Fruit fly (Drosophila melanogaster): ENCODE data around the gene CG7953.

CG7953 gene

DNA sequence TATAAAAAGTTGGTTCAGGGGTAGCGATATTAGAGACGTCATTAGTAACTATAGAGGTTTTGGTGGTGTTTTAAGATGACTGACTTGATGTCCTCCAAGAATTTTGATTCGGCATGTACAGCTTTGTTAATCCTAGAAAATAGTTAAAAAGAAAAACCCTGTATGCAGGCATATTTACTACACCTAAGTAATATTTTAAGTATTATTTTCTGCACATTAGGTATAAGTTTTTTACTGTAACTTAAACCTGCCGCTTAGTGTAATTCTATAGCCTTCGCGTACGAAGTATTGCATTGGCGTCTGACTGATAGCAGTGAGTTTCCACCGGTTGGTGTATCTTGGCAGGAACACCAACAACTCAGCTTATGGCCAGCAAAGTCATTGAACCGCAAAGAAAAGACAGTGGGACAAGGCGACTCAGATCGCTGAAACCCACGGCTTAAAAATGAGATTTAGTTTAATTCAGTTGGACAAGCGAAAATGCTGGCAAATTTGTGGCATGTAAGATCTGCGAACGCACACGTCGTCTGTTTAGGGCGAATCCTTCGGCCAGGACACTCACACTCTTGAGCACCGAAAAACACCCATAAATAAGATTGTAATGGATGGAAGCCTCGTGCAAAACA, 37.1 kb downstream of the CG7953 start (continued):
- peak; percentile 24 for TF ChIP-seq Hr39 (GFP tag; optimal IDR thresholded peaks at IDR 0.05)
- TF ChIP-seq Met (GFP tag; optimal IDR thresholded peaks at IDR 0.05): peak; percentile 58
- peak; percentile 37 for TF ChIP-seq fd59A (GFP tag; optimal IDR thresholded peaks at IDR 0.05)
- TF ChIP-seq CG6163 (GFP tag; IDR thresholded peaks at IDR 0.05): 0 out of 3 replicates have a peak, but pooled peaks have one; percentile 6
- TF ChIP-seq salr (GFP tag; optimal IDR thresholded peaks at IDR 0.05): peak in 1 of 2 experiments; percentile 5
- peak; percentile 36 for TF ChIP-seq CG6792 (GFP tag; optimal IDR thresholded peaks at IDR 0.05)
- peak; percentile 13 for TF ChIP-seq CG8319 (GFP tag; optimal IDR thresholded peaks at IDR 0.05)
- peak; percentile 15 for TF ChIP-seq Ets96B (tag; optimal IDR thresholded peaks at IDR 0.05)
- TF ChIP-seq pdm3 (GFP tag; optimal IDR thresholded peaks at IDR 0.05): peak; percentile 2
- peak; percentile 1 to 57 for TF ChIP-seq ss (GFP tag; optimal IDR thresholded peaks at IDR 0.05)
- TF ChIP-seq CG8632 (GFP tag; optimal IDR thresholded peaks at IDR 0.05): peak; percentile 15
- TF ChIP-seq spab (GFP tag; optimal IDR thresholded peaks at IDR 0.05): peak; percentile 30
- TF ChIP-seq CG15336 (GFP tag; IDR thresholded peaks at IDR 0.05): 0 out of 2 replicates have a peak, but pooled peaks have one; percentile 7
- TF ChIP-seq Eip75B (GFP tag; optimal IDR thresholded peaks at IDR 0.05): no peak
- TF ChIP-seq achi (GFP tag; optimal IDR thresholded peaks at IDR 0.05): no peak
- peak; percentile 88 for TF ChIP-seq svp (GFP tag)
- peak; percentile 17 for TF ChIP-seq Ets21C (GFP tag; optimal IDR thresholded peaks at IDR 0.05)
- TF ChIP-seq Hr38 (GFP tag; optimal IDR thresholded peaks at IDR 0.05): no peak
- TF ChIP-seq Sox14 (GFP tag; optimal IDR thresholded peaks at IDR 0.05): no peak
- peak; percentile 33 for TF ChIP-seq CG34406 (GFP tag; optimal IDR thresholded peaks at IDR 0.05)
- TF ChIP-seq CG11902 (GFP tag; optimal IDR thresholded peaks at IDR 0.05): no peak
- TF ChIP-seq net (GFP tag; optimal IDR thresholded peaks at IDR 0.05): no peak
- TF ChIP-seq CG6854 (GFP tag; optimal IDR thresholded peaks at IDR 0.05): no peak

dm6 chr2L:13886326-13887073, 38.8 kb downstream of the CG7953 start:
- no peak for TF ChIP-seq CG11762 (GFP tag; optimal IDR thresholded peaks at IDR 0.05; ENCODE audit: insufficient read depth)
- TF ChIP-seq Sox15 (GFP tag; optimal IDR thresholded peaks at IDR 0.05): no peak
- TF ChIP-seq ss (GFP tag; optimal IDR thresholded peaks at IDR 0.05): peak in 1 of 2 experiments; percentile 5
- TF ChIP-seq CG1621 (tag; optimal IDR thresholded peaks at IDR 0.05): no peak
- TF ChIP-seq Eip75B (GFP tag; optimal IDR thresholded peaks at IDR 0.05): no peak
- no peak for TF ChIP-seq CG31627 (GFP tag; optimal IDR thresholded peaks at IDR 0.05)
- TF ChIP-seq Hr39 (GFP tag; optimal IDR thresholded peaks at IDR 0.05): no peak
- TF ChIP-seq CG7368 (GFP tag; optimal IDR thresholded peaks at IDR 0.05): no peak
- TF ChIP-seq topi (GFP tag; optimal IDR thresholded peaks at IDR 0.05): peak; percentile 1
- TF ChIP-seq Met (GFP tag; optimal IDR thresholded peaks at IDR 0.05): no peak
- TF ChIP-seq Ets96B (tag; optimal IDR thresholded peaks at IDR 0.05): no peak
- TF ChIP-seq CG15336 (GFP tag; IDR thresholded peaks at IDR 0.05): no peak
- no peak for TF ChIP-seq Gug (GFP tag; IDR thresholded peaks at IDR 0.05)
- TF ChIP-seq esn (GFP tag; optimal IDR thresholded peaks at IDR 0.05): no peak
- TF ChIP-seq CG34406 (GFP tag; optimal IDR thresholded peaks at IDR 0.05): no peak
- TF ChIP-seq acj6 (GFP tag; optimal IDR thresholded peaks at IDR 0.05): no peak
- TF ChIP-seq CG4318 (GFP tag; optimal IDR thresholded peaks at IDR 0.05): no peak
- TF ChIP-seq Sox14 (GFP tag; optimal IDR thresholded peaks at IDR 0.05): no peak
- no peak for TF ChIP-seq CG9139 (GFP tag; optimal IDR thresholded peaks at IDR 0.05)
- TF ChIP-seq Eip78C (GFP tag): peak; percentile 20
- TF ChIP-seq CG6854 (GFP tag; optimal IDR thresholded peaks at IDR 0.05): peak; percentile 58
- no peak for TF ChIP-seq lz (GFP tag; optimal IDR thresholded peaks at IDR 0.05)
- TF ChIP-seq Sox102F (GFP tag; optimal IDR thresholded peaks at IDR 0.05): no peak
- TF ChIP-seq CG16779 (tag; optimal IDR thresholded peaks at IDR 0.05): no peak
- no peak for TF ChIP-seq achi (GFP tag; optimal IDR thresholded peaks at IDR 0.05)
- no peak for TF ChIP-seq salr (GFP tag; optimal IDR thresholded peaks at IDR 0.05)
- TF ChIP-seq pdm3 (GFP tag; optimal IDR thresholded peaks at IDR 0.05): no peak
- peak; percentile 15 for TF ChIP-seq CG6808 (GFP tag; optimal IDR thresholded peaks at IDR 0.05)
- TF ChIP-seq CG6163 (GFP tag; IDR thresholded peaks at IDR 0.05): no peak
- no peak for TF ChIP-seq CG3032 (tag; optimal IDR thresholded peaks at IDR 0.05)
- TF ChIP-seq CG8319 (GFP tag; optimal IDR thresholded peaks at IDR 0.05): no peak
- no peak for TF ChIP-seq dsx (GFP tag; optimal IDR thresholded peaks at IDR 0.05; ENCODE audit: poor library complexity, severe bottlenecking)
- no peak for TF ChIP-seq CG11902 (GFP tag; optimal IDR thresholded peaks at IDR 0.05)
- TF ChIP-seq Smox (GFP tag; optimal IDR thresholded peaks at IDR 0.05): no peak
- TF ChIP-seq Eip93F (GFP tag; optimal IDR thresholded peaks at IDR 0.05): peak; percentile 69
- TF ChIP-seq CG6276 (GFP tag; optimal IDR thresholded peaks at IDR 0.05): no peak
- TF ChIP-seq fd59A (GFP tag; optimal IDR thresholded peaks at IDR 0.05): no peak
- TF ChIP-seq Blimp-1 (GFP tag; optimal IDR thresholded peaks at IDR 0.05): peak; percentile 8

Measured in whole organism, prepupa.